Worm (Caenorhabditis elegans): ENCODE data around the gene F14B8.4.

Gene F14B8.4

DNA sequence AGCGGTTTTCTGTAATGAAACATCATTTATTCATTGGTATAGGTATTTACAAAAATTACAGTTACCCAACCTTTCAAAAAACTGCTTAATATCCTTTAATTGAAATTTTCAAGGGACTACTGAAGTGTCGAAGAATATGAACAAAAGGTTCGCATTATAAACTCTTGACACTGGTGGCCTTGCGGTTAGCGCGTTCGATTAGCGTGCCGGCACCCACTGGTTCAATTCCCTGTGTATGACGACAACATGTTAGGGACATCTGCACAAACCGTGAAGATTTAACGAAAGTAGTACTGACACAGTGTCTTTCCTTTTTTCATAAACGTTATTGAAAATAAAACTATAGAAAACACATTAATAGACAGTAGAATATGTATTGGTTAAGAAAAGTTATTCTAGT lies 32.0 kb downstream of the F14B8.4 start:
- TF ChIP-seq med-1 (GFP tag; optimal IDR thresholded peaks at IDR 0.05; ENCODE audit: insufficient read depth) (no peak), ref-1 (GFP tag; conservative IDR thresholded peaks at IDR 0.05) (no peak; the same call in 1 of the 2 replicates), klf-2 (GFP tag; conservative IDR thresholded peaks at IDR 0.05) (0 out of 2 replicates have a peak, but pooled peaks have one; percentile 38), ztf-29 (GFP tag; IDR thresholded peaks at IDR 0.05) (peak; percentile 20; the same call in 1 of the 2 replicates), T22C8.4 (GFP tag; IDR thresholded peaks at IDR 0.05) (no peak), tab-1 (GFP tag; IDR thresholded peaks at IDR 0.05) (peak; percentile 69; the same call in 1 of the 2 replicates), cog-1 (tag; optimal IDR thresholded peaks at IDR 0.05) (peak; percentile 37), flt-1 (GFP tag; IDR thresholded peaks at IDR 0.05) (no peak; the same call in 1 of the 2 replicates), ztf-23 (GFP tag; IDR thresholded peaks at IDR 0.05) (0 out of 2 replicates have a peak, but pooled peaks have one; percentile 63)

- no peak for TF ChIP-seq med-1 (GFP tag; optimal IDR thresholded peaks at IDR 0.05; ENCODE audit: insufficient read depth)
- TF ChIP-seq flt-1 (GFP tag; IDR thresholded peaks at IDR 0.05) = no peak
- no peak for TF ChIP-seq ztf-29 (GFP tag; IDR thresholded peaks at IDR 0.05)
- TF ChIP-seq tab-1 (GFP tag; IDR thresholded peaks at IDR 0.05) = no peak
- no peak for TF ChIP-seq T22C8.4 (GFP tag; IDR thresholded peaks at IDR 0.05)
- no peak for TF ChIP-seq cog-1 (tag; optimal IDR thresholded peaks at IDR 0.05)
- no peak for TF ChIP-seq ref-1 (GFP tag; conservative IDR thresholded peaks at IDR 0.05)
- TF ChIP-seq ztf-23 (GFP tag; IDR thresholded peaks at IDR 0.05) = no peak
- TF ChIP-seq klf-2 (GFP tag; conservative IDR thresholded peaks at IDR 0.05) = no peak
Measured at ce11 chrX:6866900-6867299, 32.8 kb downstream of the F14B8.4 start.

ce11 chrX:6865839-6866238 lies 33.9 kb downstream of the F14B8.4 start, which contains the start of gene odr-10:
Gene odr-10, minus strand, starts transcription at chrX:6865939.
- TF ChIP-seq ref-1 (GFP tag; conservative IDR thresholded peaks at IDR 0.05) (no peak), ztf-23 (GFP tag; IDR thresholded peaks at IDR 0.05) (no peak), med-1 (GFP tag; optimal IDR thresholded peaks at IDR 0.05; ENCODE audit: insufficient read depth) (no peak), flt-1 (GFP tag; IDR thresholded peaks at IDR 0.05) (no peak), cog-1 (tag; optimal IDR thresholded peaks at IDR 0.05) (no peak), T22C8.4 (GFP tag; IDR thresholded peaks at IDR 0.05) (no peak), tab-1 (GFP tag; IDR thresholded peaks at IDR 0.05) (no peak), ztf-29 (GFP tag; IDR thresholded peaks at IDR 0.05) (no peak), klf-2 (GFP tag; conservative IDR thresholded peaks at IDR 0.05) (no peak)

DNA sequence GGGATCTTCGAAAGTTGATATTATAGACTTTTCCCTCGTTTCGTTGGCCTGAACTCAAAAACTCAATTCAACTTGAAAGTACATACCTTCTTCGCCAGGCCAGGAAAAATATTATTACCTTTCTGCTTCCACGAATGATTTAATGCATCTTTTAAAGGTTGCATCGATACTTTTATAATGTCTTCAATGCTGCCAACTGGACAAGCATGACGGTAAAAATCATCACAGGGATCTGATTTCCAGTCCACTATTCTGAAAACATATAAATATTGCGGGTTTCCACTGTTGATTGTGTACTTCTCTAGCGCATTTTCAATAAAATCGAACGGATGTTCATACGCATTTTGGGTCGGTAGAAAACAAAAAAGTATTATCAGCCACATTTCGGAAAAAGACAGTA lies 36.7 kb downstream of the F14B8.4 start, which contains the start of gene nep-4:
Gene nep-4, minus strand, starts transcription at position 393 of the 400 bp plus-strand sequence.
- TF ChIP-seq med-1 (GFP tag; optimal IDR thresholded peaks at IDR 0.05; ENCODE audit: insufficient read depth) (no peak), ztf-29 (GFP tag; IDR thresholded peaks at IDR 0.05) (no peak), flt-1 (GFP tag; IDR thresholded peaks at IDR 0.05) (no peak), tab-1 (GFP tag; IDR thresholded peaks at IDR 0.05) (no peak), ztf-23 (GFP tag; IDR thresholded peaks at IDR 0.05) (no peak), ref-1 (GFP tag; conservative IDR thresholded peaks at IDR 0.05) (no peak), klf-2 (GFP tag; conservative IDR thresholded peaks at IDR 0.05) (no peak)

- TF ChIP-seq med-1 (GFP tag; optimal IDR thresholded peaks at IDR 0.05; ENCODE audit: insufficient read depth) = no peak
- TF ChIP-seq T22C8.4 (GFP tag; IDR thresholded peaks at IDR 0.05) = no peak
- no peak for TF ChIP-seq tab-1 (GFP tag; IDR thresholded peaks at IDR 0.05)
- TF ChIP-seq ref-1 (GFP tag; conservative IDR thresholded peaks at IDR 0.05) = no peak
- TF ChIP-seq klf-2 (GFP tag; conservative IDR thresholded peaks at IDR 0.05) = no peak
- TF ChIP-seq ztf-29 (GFP tag; IDR thresholded peaks at IDR 0.05) = no peak
- no peak for TF ChIP-seq cog-1 (tag; optimal IDR thresholded peaks at IDR 0.05)
- TF ChIP-seq flt-1 (GFP tag; IDR thresholded peaks at IDR 0.05) = no peak
- no peak for TF ChIP-seq ztf-23 (GFP tag; IDR thresholded peaks at IDR 0.05)
Measured at ce11 chrX:6861564-6861963, 38.2 kb downstream of the F14B8.4 start.

- TF ChIP-seq klf-2 (GFP tag; conservative IDR thresholded peaks at IDR 0.05) (no peak), med-1 (GFP tag; optimal IDR thresholded peaks at IDR 0.05; ENCODE audit: insufficient read depth) (no peak), ztf-29 (GFP tag; IDR thresholded peaks at IDR 0.05) (no peak), flt-1 (GFP tag; IDR thresholded peaks at IDR 0.05) (no peak), ztf-23 (GFP tag; IDR thresholded peaks at IDR 0.05) (no peak), cog-1 (tag; optimal IDR thresholded peaks at IDR 0.05) (no peak), T22C8.4 (GFP tag; IDR thresholded peaks at IDR 0.05) (no peak), ref-1 (GFP tag; conservative IDR thresholded peaks at IDR 0.05) (no peak), tab-1 (GFP tag; IDR thresholded peaks at IDR 0.05) (no peak)
Measured at ce11 chrX:6856793-6857192, 43.0 kb downstream of the F14B8.4 start.

- TF ChIP-seq tab-1 (GFP tag; IDR thresholded peaks at IDR 0.05) (no peak), ref-1 (GFP tag; conservative IDR thresholded peaks at IDR 0.05) (no peak), cog-1 (tag; optimal IDR thresholded peaks at IDR 0.05) (no peak), ztf-23 (GFP tag; IDR thresholded peaks at IDR 0.05) (no peak), flt-1 (GFP tag; IDR thresholded peaks at IDR 0.05) (no peak), klf-2 (GFP tag; conservative IDR thresholded peaks at IDR 0.05) (no peak), med-1 (GFP tag; optimal IDR thresholded peaks at IDR 0.05; ENCODE audit: insufficient read depth) (no peak), ztf-29 (GFP tag; IDR thresholded peaks at IDR 0.05) (no peak), T22C8.4 (GFP tag; IDR thresholded peaks at IDR 0.05) (no peak)
Measured at ce11 chrX:6853318-6853717, 46.4 kb downstream of the F14B8.4 start, which contains the start of gene rig-3. Gene rig-3, plus strand, starts transcription at chrX:6853618.

ce11 chrX:6850412-6850811 lies 49.3 kb downstream of the F14B8.4 start:
- TF ChIP-seq ztf-29 (GFP tag; IDR thresholded peaks at IDR 0.05) = no peak
